Worm (Caenorhabditis elegans): Measurements from ENCODE around the gene hda-2.

hda-2 gene

ce11 chrII:8059532-8059931 is 37.2 kb upstream of the hda-2 start:
- TF ChIP-seq F55B11.4 (tag; optimal IDR thresholded peaks at IDR 0.05; ENCODE audit: borderline replicate concordance, insufficient read depth) (no peak), F37B4.10 (GFP tag; IDR thresholded peaks at IDR 0.05) (no peak)

ce11 chrII:8058769-8059168 is 36.4 kb upstream of the hda-2 start, which contains the start of gene T05H10.8:
Gene T05H10.8 (plus strand): TSS chrII:8059069.
- TF ChIP-seq egl-18 (GFP tag; IDR thresholded peaks at IDR 0.05): no peak
- TF ChIP-seq rec-8 (tag; optimal IDR thresholded peaks at IDR 0.05): no peak
- TF ChIP-seq lsl-1 (GFP tag; optimal IDR thresholded peaks at IDR 0.05): no peak
- TF ChIP-seq aptf-2 (GFP tag; conservative IDR thresholded peaks at IDR 0.05): no peak
- TF ChIP-seq atf-7 (tag; optimal IDR thresholded peaks at IDR 0.05): no peak
- no peak for TF ChIP-seq ekl-4 (GFP tag; IDR thresholded peaks at IDR 0.05)
- TF ChIP-seq nhr-120 (GFP tag; IDR thresholded peaks at IDR 0.05): no peak
- no peak for TF ChIP-seq ceh-100 (GFP tag; IDR thresholded peaks at IDR 0.05)
- no peak for TF ChIP-seq T26A5.8 (tag; optimal IDR thresholded peaks at IDR 0.05)
- TF ChIP-seq tbx-9 (tag; optimal IDR thresholded peaks at IDR 0.05; ENCODE audit: borderline replicate concordance): no peak
- no peak for TF ChIP-seq B0336.3 (GFP tag; IDR thresholded peaks at IDR 0.05)
- TF ChIP-seq gei-17 (GFP tag; optimal IDR thresholded peaks at IDR 0.05): no peak
- no peak for TF ChIP-seq let-607 (tag; optimal IDR thresholded peaks at IDR 0.05)

DNA sequence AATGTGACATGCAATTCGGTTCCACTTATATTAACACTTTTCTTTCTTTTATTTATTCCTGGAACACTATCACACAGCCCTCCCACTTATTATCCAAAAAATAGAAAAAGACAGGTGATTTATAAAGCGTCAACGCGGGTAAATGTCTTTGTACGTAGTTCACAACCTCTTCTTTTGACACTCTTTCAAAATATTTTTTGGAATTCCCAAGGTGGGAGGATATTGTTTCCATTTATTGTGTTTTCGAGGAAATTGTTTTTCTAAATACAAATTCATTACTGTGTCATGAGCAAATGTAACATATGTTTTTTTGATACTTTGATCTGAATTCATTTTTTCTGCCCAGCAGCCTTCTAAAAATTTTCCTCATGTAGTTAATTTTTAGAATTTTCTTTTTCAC is 35.5 kb upstream of the hda-2 start:
- TF ChIP-seq dox-1 (GFP tag; IDR thresholded peaks at IDR 0.05): no peak
- TF ChIP-seq F57C9.4 (tag; optimal IDR thresholded peaks at IDR 0.05): no peak
- no peak for TF ChIP-seq tbp1 (GFP tag; optimal IDR thresholded peaks at IDR 0.05)
- no peak for TF ChIP-seq egl-18 (GFP tag; IDR thresholded peaks at IDR 0.05)
- TF ChIP-seq somi-1 (GFP tag; optimal IDR thresholded peaks at IDR 0.05): no peak
- no peak for TF ChIP-seq F52B5.7 (tag; optimal IDR thresholded peaks at IDR 0.05)
- no peak for TF ChIP-seq dpl-1 (GFP tag; optimal IDR thresholded peaks at IDR 0.05)
- no peak for TF ChIP-seq ceh-27 (GFP tag; optimal IDR thresholded peaks at IDR 0.05)
- no peak for TF ChIP-seq madf-8 (GFP tag; conservative IDR thresholded peaks at IDR 0.05)
- no peak for TF ChIP-seq tbx-9 (tag; optimal IDR thresholded peaks at IDR 0.05; ENCODE audit: borderline replicate concordance)
- TF ChIP-seq ccch-3 (GFP tag; optimal IDR thresholded peaks at IDR 0.05): no peak
- TF ChIP-seq hsf-1 (GFP tag; IDR thresholded peaks at IDR 0.05): no peak
- no peak for TF ChIP-seq F39B2.1 (GFP tag; IDR thresholded peaks at IDR 0.05)
- no peak for TF ChIP-seq sptf-2 (GFP tag; optimal IDR thresholded peaks at IDR 0.05)
- no peak for TF ChIP-seq rpc-1 (optimal IDR thresholded peaks at IDR 0.05)
- TF ChIP-seq rpc-1 (tag; optimal IDR thresholded peaks at IDR 0.05): no peak
- TF ChIP-seq hlh-26 (GFP tag; conservative IDR thresholded peaks at IDR 0.05): no peak
- no peak for TF ChIP-seq ekl-4 (GFP tag; IDR thresholded peaks at IDR 0.05)
- TF ChIP-seq lin-26 (GFP tag; IDR thresholded peaks at IDR 0.05): no peak
- TF ChIP-seq lin-40 (tag; optimal IDR thresholded peaks at IDR 0.05): no peak

DNA sequence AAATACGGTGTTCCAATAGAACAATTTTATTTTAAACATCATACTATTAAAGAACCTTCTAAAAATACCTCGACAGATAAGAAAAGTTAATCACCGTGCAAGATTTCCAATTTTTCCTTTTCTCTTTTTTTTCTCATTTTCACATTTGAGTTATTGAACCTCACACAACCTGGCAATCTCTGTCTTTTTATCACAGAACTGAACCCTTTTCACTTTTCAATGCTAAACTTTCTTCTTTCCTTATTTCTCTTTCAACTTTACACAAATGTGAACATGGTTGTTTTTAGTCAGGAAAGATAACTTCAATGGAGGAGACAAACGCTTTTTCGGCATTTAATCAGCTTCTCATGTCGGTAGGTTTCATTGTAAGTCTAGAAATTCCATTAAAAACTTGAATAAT is 30.5 kb upstream of the hda-2 start, which contains the start of gene T05H10.4:
Gene T05H10.4 (plus strand): TSS at position 301 of the 400 bp plus-strand sequence.
- no peak for TF ChIP-seq attf-3 (GFP tag; conservative IDR thresholded peaks at IDR 0.05)
- TF ChIP-seq egrh-3 (GFP tag; IDR thresholded peaks at IDR 0.05): no peak
- no peak for TF ChIP-seq madf-3 (GFP tag; IDR thresholded peaks at IDR 0.05)

All from whole organism, young adult.